Worm (Caenorhabditis elegans) whole organism, L1 larva: ENCODE results near the gene T07E3.4.
A peak's percentile ranks its signal among the peaks of the same experiment; 100 is the strongest.

ENCODE experiments used
- C16A3.4 ChIP-seq: fragments of 150-350 bp; optimal IDR thresholded peaks from 2 replicates; lab custom pipeline; 2014; ENCODE audit warnings: missing biosample characterization, missing genetic modification characterization
- C34B4.2 ChIP-seq: sonication (generic microtip); optimal IDR thresholded peaks from 2 replicates; lab custom pipeline; 2017; ENCODE audit warnings: mild to moderate bottlenecking, missing genetic modification characterization, missing compliant biosample characterization
- F16B12.6 ChIP-seq: fragments of 150-350 bp; optimal IDR thresholded peaks from 2 replicates; lab custom pipeline; 2014; ENCODE audit warnings: missing biosample characterization, missing genetic modification characterization
- Y116A8C.19 ChIP-seq: sonication (generic microtip); optimal IDR thresholded peaks from 2 replicates; lab custom pipeline; 2016; ENCODE audit warnings: missing compliant biosample characterization, missing genetic modification characterization, borderline replicate concordance
- ama-1 ChIP-seq: fragments of 150-350 bp; optimal IDR thresholded peaks from 2 replicates; lab custom pipeline; 2014
- blmp-1 ChIP-seq: fragments of 150-350 bp; optimal IDR thresholded peaks from 2 replicates; lab custom pipeline; 2014; ENCODE audit warnings: missing biosample characterization, missing genetic modification characterization
- ceh-90 ChIP-seq: sonication (generic microtip); optimal IDR thresholded peaks from 2 replicates; lab custom pipeline; 2016; ENCODE audit warnings: missing genetic modification characterization, missing compliant biosample characterization
- dpl-1 ChIP-seq, 3 experiments: fragments of 150-350 bp in 2 of 3; sonication (generic microtip) in 1 of 3; optimal IDR thresholded peaks; 2 replicates each; lab custom pipeline; 2014 to 2017; ENCODE audit warnings: missing biosample characterization in 3 of 3, missing genetic modification characterization in 3 of 3, missing genetic modification reagents in 3 of 3
- dsc-1 ChIP-seq: sonication (generic microtip); optimal IDR thresholded peaks from 2 replicates; lab custom pipeline; 2016; ENCODE audit warnings: mild to moderate bottlenecking, missing genetic modification characterization, missing compliant biosample characterization
- efl-1 ChIP-seq, 4 experiments: fragments of 150-350 bp; optimal IDR thresholded peaks in 3 of 4; peaks in 1 of 4; 1 replicate in 1 of 4; 2 replicates in 3 of 4; lab custom pipeline; 2014; ENCODE audit warnings: missing biosample characterization in 2 of 4, missing genetic modification characterization in 2 of 4, missing genetic modification reagents in 2 of 4
- efl-3 ChIP-seq: fragments of 200-800 bp; sonication (Bioruptor generic); optimal IDR thresholded peaks from 2 replicates; lab custom pipeline; 2018; ENCODE audit warnings: mild to moderate bottlenecking, missing genetic modification characterization, missing compliant biosample characterization
- egl-13 ChIP-seq: sonication (generic microtip); optimal IDR thresholded peaks from 2 replicates; lab custom pipeline; 2016; ENCODE audit warnings: missing genotype, missing genetic modification reagents, missing genetic modification characterization, missing compliant biosample characterization
- elt-2 ChIP-seq: sonication (generic microtip); optimal IDR thresholded peaks from 2 replicates; lab custom pipeline; 2016; ENCODE audit warnings: missing genetic modification characterization, mild to moderate bottlenecking, inconsistent platforms, missing compliant biosample characterization, missing genetic modification reagents
- elt-3 ChIP-seq, 6 experiments: fragments of 150-350 bp in 1 of 6; sonication (generic microtip); optimal IDR thresholded peaks; 2 replicates each; lab custom pipeline; 2017 to 2018; ENCODE audit warnings: missing biosample characterization in 6 of 6, missing genetic modification characterization in 6 of 6, inconsistent platforms in 1 of 6
- ets-5 ChIP-seq: fragments of 200-800 bp; sonication (Bioruptor generic); IDR thresholded peaks from 2 replicates; pipeline ENCODE4 v1.3.6; 2022; ENCODE audit warnings: missing genetic modification characterization, missing compliant biosample characterization
- hlh-17 ChIP-seq: fragments of 200-800 bp; sonication (Bioruptor generic); optimal IDR thresholded peaks from 2 replicates; lab custom pipeline; 2018; ENCODE audit warnings: missing genetic modification characterization, mild to moderate bottlenecking, missing compliant biosample characterization, moderate library complexity, borderline replicate concordance
- hlh-4 ChIP-seq: sonication (generic microtip); optimal IDR thresholded peaks from 2 replicates; lab custom pipeline; 2016; ENCODE audit warnings: mild to moderate bottlenecking, missing genetic modification characterization, missing compliant biosample characterization
- hpl-2 ChIP-seq: fragments of 150-350 bp; optimal IDR thresholded peaks from 2 replicates; lab custom pipeline; 2014; ENCODE audit warnings: missing biosample characterization, missing genetic modification reagents, missing genetic modification characterization
- lin-35 ChIP-seq, 2 experiments: fragments of 150-350 bp; optimal IDR thresholded peaks; 2 replicates each; lab custom pipeline; 2014; ENCODE audit warnings: missing biosample characterization in 2 of 2, missing genetic modification characterization in 2 of 2, missing genetic modification reagents in 2 of 2
- lir-3 ChIP-seq: sonication (generic microtip); optimal IDR thresholded peaks from 2 replicates; lab custom pipeline; 2016; ENCODE audit warnings: mild to moderate bottlenecking, missing genetic modification characterization, moderate library complexity, missing compliant biosample characterization; ENCODE audit not compliant: poor library complexity
- lsy-2 ChIP-seq, 2 experiments: fragments of 150-350 bp; optimal IDR thresholded peaks; 2 replicates each; lab custom pipeline; 2014; ENCODE audit warnings: missing biosample characterization in 2 of 2, missing genetic modification characterization in 2 of 2
- mdl-1 ChIP-seq, 2 experiments: fragments of 150-350 bp; optimal IDR thresholded peaks; 2 replicates each; lab custom pipeline; 2014 to 2017; ENCODE audit warnings: missing biosample characterization in 2 of 2, missing genetic modification characterization in 2 of 2, inconsistent platforms in 1 of 2
- mep-1 ChIP-seq: fragments of 150-350 bp; optimal IDR thresholded peaks from 2 replicates; lab custom pipeline; 2014; ENCODE audit warnings: missing biosample characterization, missing genetic modification characterization
- nhr-12 ChIP-seq: sonication (generic microtip); optimal IDR thresholded peaks from 2 replicates; lab custom pipeline; 2017; ENCODE audit warnings: missing biosample characterization, missing genetic modification characterization
- nhr-19 ChIP-seq: fragments of 200-800 bp; sonication (Bioruptor generic); conservative IDR thresholded peaks from 2 replicates; pipeline ENCODE4 v1.3.6; 2022; ENCODE audit warnings: missing genetic modification characterization, missing compliant biosample characterization
- nhr-20 ChIP-seq: sonication (generic microtip); optimal IDR thresholded peaks from 2 replicates; lab custom pipeline; 2016; ENCODE audit warnings: mild to moderate bottlenecking, missing genetic modification characterization, missing compliant biosample characterization
- nhr-47 ChIP-seq: sonication (generic microtip); optimal IDR thresholded peaks from 2 replicates; lab custom pipeline; 2016; ENCODE audit warnings: mild to moderate bottlenecking, missing genetic modification characterization, moderate library complexity, missing compliant biosample characterization
- nhr-71 ChIP-seq: sonication (generic microtip); optimal IDR thresholded peaks from 2 replicates; lab custom pipeline; 2016; ENCODE audit warnings: mild to moderate bottlenecking, missing genetic modification characterization, moderate library complexity, missing compliant biosample characterization
- nhr-77 ChIP-seq: fragments of 150-350 bp; optimal IDR thresholded peaks from 2 replicates; lab custom pipeline; 2014; ENCODE audit warnings: missing biosample characterization, missing genetic modification characterization
- nhr-85 ChIP-seq: sonication (generic microtip); peaks from one replicate; lab custom pipeline; 2016; ENCODE audit warnings: missing genetic modification characterization, inconsistent platforms, missing compliant biosample characterization
- nhr-90 ChIP-seq: sonication (generic microtip); optimal IDR thresholded peaks from 2 replicates; lab custom pipeline; 2016; ENCODE audit warnings: mild to moderate bottlenecking, missing genetic modification characterization, missing compliant biosample characterization; ENCODE audit not compliant: poor library complexity
- rnt-1 ChIP-seq: sonication (generic microtip); optimal IDR thresholded peaks from 2 replicates; lab custom pipeline; 2016; ENCODE audit warnings: mild to moderate bottlenecking, missing genetic modification characterization, moderate library complexity, missing compliant biosample characterization
- skn-1 ChIP-seq: fragments of 150-350 bp; optimal IDR thresholded peaks from 2 replicates; lab custom pipeline; 2014; ENCODE audit warnings: missing biosample characterization, missing genetic modification characterization
- snu-23 ChIP-seq: sonication (generic microtip); optimal IDR thresholded peaks from 2 replicates; lab custom pipeline; 2016; ENCODE audit warnings: missing genetic modification characterization, missing compliant biosample characterization
- sox-4 ChIP-seq: sonication (generic microtip); optimal IDR thresholded peaks from 2 replicates; lab custom pipeline; 2016; ENCODE audit warnings: missing genetic modification characterization, missing compliant biosample characterization
- sptf-1 ChIP-seq: fragments of 150-350 bp; optimal IDR thresholded peaks from 2 replicates; lab custom pipeline; 2014; ENCODE audit warnings: missing biosample characterization, missing genetic modification characterization
- swsn-7 ChIP-seq: sonication (generic microtip); optimal IDR thresholded peaks from 2 replicates; lab custom pipeline; 2016; ENCODE audit warnings: missing genetic modification characterization, missing compliant biosample characterization
- unc-130 ChIP-seq: fragments of 150-350 bp; optimal IDR thresholded peaks from 2 replicates; lab custom pipeline; 2017; ENCODE audit warnings: missing biosample characterization, missing genetic modification characterization, inconsistent platforms
- unc-30 ChIP-seq: sonication (generic microtip); optimal IDR thresholded peaks from 2 replicates; lab custom pipeline; 2017; ENCODE audit warnings: missing biosample characterization, missing genetic modification characterization
- unc-98 ChIP-seq: fragments of 200-800 bp; sonication (Bioruptor generic); IDR thresholded peaks from 2 replicates; pipeline ENCODE4 v1.3.6; 2022; ENCODE audit warnings: missing genetic modification characterization, missing compliant biosample characterization
- zag-1 ChIP-seq: fragments of 150-350 bp; optimal IDR thresholded peaks from 2 replicates; lab custom pipeline; 2014; ENCODE audit warnings: missing biosample characterization, missing genetic modification characterization
- ztf-11 ChIP-seq, 2 experiments: sonication (generic microtip); optimal IDR thresholded peaks; 2 replicates each; lab custom pipeline; 2016 to 2017; ENCODE audit warnings: missing genetic modification characterization in 2 of 2, missing biosample characterization in 1 of 2, missing compliant biosample characterization in 1 of 2
- ztf-4 ChIP-seq: fragments of 150-350 bp; optimal IDR thresholded peaks from 2 replicates; lab custom pipeline; 2014; ENCODE audit warnings: missing biosample characterization, missing genetic modification characterization

T07E3.4 gene

ce11 chrIII:6887574-6887973 is 10.2 kb upstream of the T07E3.4 start (continued):
- TF ChIP-seq lin-35 (GFP tag; optimal IDR thresholded peaks at IDR 0.05; lab: Kevin White, UChicago) (peak; percentile 58 to 80), nhr-20 (tag; lab: Kevin White, UChicago) (peak; percentile 62), nhr-77 (tag; lab: Kevin White, UChicago) (peak; percentile 36), lir-3 (peak; percentile 62), skn-1 (tag; lab: Kevin White, UChicago) (peak; percentile 47), nhr-12 (tag; lab: Kevin White, UChicago) (no peak)

ce11 chrIII:6888497-6888896 is 9.3 kb upstream of the T07E3.4 start:
- TF ChIP-seq dsc-1 (tag; lab: Kevin White, UChicago) (no peak), ama-1 (lab: Kevin White, UChicago) (no peak), egl-13 (tag; lab: Kevin White, UChicago) (no peak), unc-30 (no peak), unc-98 (GFP tag; lab: Robert Waterston, UW) (no peak), F16B12.6 (tag; lab: Kevin White, UChicago) (peak; percentile 16), ztf-4 (no peak), mdl-1 (tag; optimal IDR thresholded peaks at IDR 0.05; lab: Kevin White, UChicago) (peak in 1 of 2 experiments; percentile 22), nhr-71 (tag; lab: Kevin White, UChicago) (peak; percentile 34), sptf-1 (tag; lab: Kevin White, UChicago) (no peak), ceh-90 (tag; lab: Kevin White, UChicago) (no peak), lir-3 (no peak), nhr-85 (tag; lab: Kevin White, UChicago) (no peak), dpl-1 (GFP tag; optimal IDR thresholded peaks at IDR 0.05; lab: Kevin White, UChicago) (peak in 1 of 3 experiments; percentile 13), elt-2 (no peak), efl-3 (GFP tag; lab: Kevin White, UChicago) (no peak), nhr-90 (no peak), hlh-17 (GFP tag; lab: Kevin White, UChicago) (no peak), ztf-11 (tag; optimal IDR thresholded peaks at IDR 0.05; lab: Kevin White, UChicago) (no peak), lin-35 (GFP tag; optimal IDR thresholded peaks at IDR 0.05; lab: Kevin White, UChicago) (peak; percentile 11 to 62), nhr-47 (tag; lab: Kevin White, UChicago) (peak; percentile 22), nhr-20 (tag; lab: Kevin White, UChicago) (peak; percentile 4), rnt-1 (peak; percentile 16), elt-3 (tag; optimal IDR thresholded peaks at IDR 0.05; lab: Kevin White, UChicago) (peak in 1 of 6 experiments; percentile 13), mep-1 (tag; lab: Kevin White, UChicago) (peak; percentile 13), Y116A8C.19 (tag; lab: Kevin White, UChicago) (no peak), snu-23 (peak; percentile 31), lsy-2 (tag; optimal IDR thresholded peaks at IDR 0.05; lab: Kevin White, UChicago) (peak in 1 of 2 experiments; percentile 46), nhr-19 (peak; percentile 38), C34B4.2 (no peak), C16A3.4 (tag; lab: Kevin White, UChicago) (peak; percentile 22), efl-1 (optimal IDR thresholded peaks at IDR 0.05; lab: Kevin White, UChicago) (peak in 1 of 2 experiments; percentile 32), efl-1 (GFP tag; optimal IDR thresholded peaks at IDR 0.05 in 1 of 2; lab: Kevin White, UChicago) (peak in 1 of 2 experiments; percentile 8)

- no peak for TF ChIP-seq hlh-4 (tag; lab: Kevin White, UChicago)
- peak; percentile 79 for TF ChIP-seq F16B12.6 (tag; lab: Kevin White, UChicago)
- TF ChIP-seq snu-23: peak; percentile 41
- TF ChIP-seq sox-4: no peak
- TF ChIP-seq nhr-20 (tag; lab: Kevin White, UChicago): peak; percentile 11
- no peak for TF ChIP-seq Y116A8C.19 (tag; lab: Kevin White, UChicago)
- TF ChIP-seq unc-130 (tag; lab: Kevin White, UChicago): peak; percentile 1
- no peak for TF ChIP-seq ets-5 (GFP tag; lab: Robert Waterston, UW)
- TF ChIP-seq blmp-1: peak; percentile 42
- TF ChIP-seq dpl-1 (GFP tag; optimal IDR thresholded peaks at IDR 0.05; lab: Kevin White, UChicago): peak; percentile 53 to 83 (median 76)
- peak in 1 of 2 experiments; percentile 74 for TF ChIP-seq efl-1 (optimal IDR thresholded peaks at IDR 0.05; lab: Kevin White, UChicago)
- peak; percentile 80 to 97 for TF ChIP-seq efl-1 (GFP tag; optimal IDR thresholded peaks at IDR 0.05 in 1 of 2; lab: Kevin White, UChicago)
- peak; percentile 52 for TF ChIP-seq mep-1 (tag; lab: Kevin White, UChicago)
- TF ChIP-seq nhr-71 (tag; lab: Kevin White, UChicago): peak; percentile 24
- peak; percentile 57 to 87 for TF ChIP-seq lin-35 (GFP tag; optimal IDR thresholded peaks at IDR 0.05; lab: Kevin White, UChicago)
- no peak for TF ChIP-seq ceh-90 (tag; lab: Kevin White, UChicago)
- no peak for TF ChIP-seq ztf-11 (tag; optimal IDR thresholded peaks at IDR 0.05; lab: Kevin White, UChicago)
- no peak for TF ChIP-seq unc-30
- peak in 1 of 2 experiments; percentile 63 for TF ChIP-seq lsy-2 (tag; optimal IDR thresholded peaks at IDR 0.05; lab: Kevin White, UChicago)
- TF ChIP-seq skn-1 (tag; lab: Kevin White, UChicago): peak; percentile 27
- peak; percentile 8 for TF ChIP-seq nhr-47 (tag; lab: Kevin White, UChicago)
- TF ChIP-seq zag-1 (tag; lab: Kevin White, UChicago): no peak
- TF ChIP-seq swsn-7 (tag; lab: Kevin White, UChicago): peak; percentile 6
- no peak for TF ChIP-seq hpl-2 (GFP tag; lab: Kevin White, UChicago)
Measured at ce11 chrIII:6888999-6889824, 8.6 kb upstream of the T07E3.4 start, which contains the start of the genes brd-1 and K04C2.2. brd-1 (minus strand) TSS chrIII:6889504. K04C2.2 (plus strand) TSS chrIII:6889774.
